Worm (Caenorhabditis elegans): ENCODE results near the gene acs-14.

ce11 chrV:9531477-9531876 is 23.5 kb downstream of the acs-14 start, which contains the start of the genes C50F4.10 and pfk-1.2:
- TF ChIP-seq sea-1 (GFP tag; conservative IDR thresholded peaks at IDR 0.05) = no peak
- no peak for TF ChIP-seq ceh-36 (tag; optimal IDR thresholded peaks at IDR 0.05)
- TF ChIP-seq ama-1 (optimal IDR thresholded peaks at IDR 0.05) = no peak
- TF ChIP-seq B0310.2 (tag; optimal IDR thresholded peaks at IDR 0.05) = no peak
- TF ChIP-seq pes-1 (GFP tag; IDR thresholded peaks at IDR 0.05) = no peak
- no peak for TF ChIP-seq tra-4 (tag; optimal IDR thresholded peaks at IDR 0.05)
- no peak for TF ChIP-seq tbx-37 (GFP tag; conservative IDR thresholded peaks at IDR 0.05)
